Fruit fly (Drosophila melanogaster) whole organism, embryonic: ENCODE measurements around the gene Nab2.

Experiments
- Atf3 ChIP-seq: fragments of 200-800 bp; sonication (Bioruptor generic); optimal IDR thresholded peaks from 3 replicates; lab custom pipeline; 2016; ENCODE audit warnings: missing biosample characterization, missing genetic modification characterization
- CG11560 ChIP-seq: fragments of 200-800 bp; sonication (Bioruptor generic); IDR thresholded peaks from 3 replicates; pipeline ENCODE4 v1.3.6; 2022; ENCODE audit warnings: missing biosample characterization, missing genetic modification characterization
- CG11695 ChIP-seq: fragments of 200-800 bp; sonication (Bioruptor generic); IDR thresholded peaks from 3 replicates; pipeline ENCODE4 v1.3.6; 2022; ENCODE audit warnings: missing biosample characterization, missing genetic modification characterization
- CG12236 ChIP-seq: fragments of 200-800 bp; sonication (Bioruptor generic); optimal IDR thresholded peaks from 2 replicates; lab custom pipeline; 2016; ENCODE audit warnings: missing biosample characterization, missing genetic modification characterization
- CG12299 ChIP-seq: fragments of 200-800 bp; sonication (Bioruptor generic); optimal IDR thresholded peaks from 2 replicates; lab custom pipeline; 2018; ENCODE audit warnings: missing biosample characterization, mild to moderate bottlenecking, missing genetic modification characterization
- CG12744 ChIP-seq: fragments of 200-800 bp; sonication (Bioruptor generic); optimal IDR thresholded peaks from 2 replicates; lab custom pipeline; 2016; ENCODE audit warnings: missing biosample characterization, missing genetic modification characterization
- CG13424 ChIP-seq: fragments of 200-800 bp; sonication (Bioruptor generic); optimal IDR thresholded peaks from 2 replicates; lab custom pipeline; 2019; ENCODE audit warnings: missing biosample characterization, mild to moderate bottlenecking, missing genetic modification characterization, moderate library complexity
- CG14441 ChIP-seq: fragments of 200-800 bp; sonication (Bioruptor generic); IDR thresholded peaks from 2 replicates; pipeline ENCODE4 v1.3.6; 2022; ENCODE audit warnings: missing biosample characterization, missing genetic modification characterization
- CG15479 ChIP-seq: fragments of 200-800 bp; sonication (Bioruptor generic); optimal IDR thresholded peaks from 3 replicates; lab custom pipeline; 2019; ENCODE audit warnings: missing biosample characterization, mild to moderate bottlenecking, missing genetic modification characterization, moderate library complexity
- CG2199 ChIP-seq: fragments of 200-800 bp; sonication (Bioruptor generic); IDR thresholded peaks from 3 replicates; pipeline ENCODE4 v1.3.6; 2022; ENCODE audit warnings: missing biosample characterization, missing genetic modification characterization
- CG2678 ChIP-seq: fragments of 200-800 bp; sonication (Bioruptor generic); optimal IDR thresholded peaks from 3 replicates; lab custom pipeline; 2019; ENCODE audit warnings: missing biosample characterization, mild to moderate bottlenecking, missing genetic modification characterization, moderate library complexity
- CG34376 ChIP-seq: fragments of 200-800 bp; sonication (Bioruptor generic); optimal IDR thresholded peaks from 2 replicates; lab custom pipeline; 2018; ENCODE audit warnings: missing biosample characterization, mild to moderate bottlenecking, missing genetic modification characterization
- CG3995 ChIP-seq: fragments of 200-800 bp; sonication (Bioruptor generic); optimal IDR thresholded peaks from 3 replicates; lab custom pipeline; 2016; ENCODE audit warnings: missing biosample characterization, missing genetic modification characterization
- CG5245 ChIP-seq: fragments of 200-800 bp; sonication (Bioruptor generic); optimal IDR thresholded peaks from 3 replicates; lab custom pipeline; 2016; ENCODE audit warnings: missing biosample characterization, missing genetic modification characterization
- CG7745 ChIP-seq: fragments of 200-800 bp; sonication (Bioruptor generic); optimal IDR thresholded peaks from 2 replicates; lab custom pipeline; 2018; ENCODE audit warnings: missing biosample characterization, mild to moderate bottlenecking, missing genetic modification characterization, moderate library complexity
- CG7839 ChIP-seq: fragments of 200-800 bp; sonication (Bioruptor generic); optimal IDR thresholded peaks from 3 replicates; lab custom pipeline; 2018; ENCODE audit warnings: missing biosample characterization, mild to moderate bottlenecking, missing genetic modification characterization, moderate library complexity
- CG8290 ChIP-seq, 3 experiments: fragments of 200-800 bp; sonication (Bioruptor generic); optimal IDR thresholded peaks; 2 replicates each; lab custom pipeline; 2016 to 2019; ENCODE audit warnings: missing biosample characterization in 3 of 3, missing genetic modification characterization in 3 of 3, mild to moderate bottlenecking in 2 of 3, moderate library complexity in 1 of 3
- CG8765 ChIP-seq: fragments of 200-800 bp; sonication (Bioruptor generic); IDR thresholded peaks from 2 replicates; pipeline ENCODE4 v1.3.6; 2022; ENCODE audit warnings: missing biosample characterization, missing genetic modification characterization
- CG9876 ChIP-seq: fragments of 200-800 bp; sonication (Bioruptor generic); optimal IDR thresholded peaks from 2 replicates; lab custom pipeline; 2016; ENCODE audit warnings: missing biosample characterization, missing genetic modification characterization
- D ChIP-seq, 2 experiments: fragments of 200-800 bp in 1 of 2; fragments of >200 bp in 1 of 2; sonication (Bioruptor generic) in 1 of 2; optimal IDR thresholded peaks; 2 replicates in 1 of 2; 3 replicates in 1 of 2; lab custom pipeline; 2017; ENCODE audit warnings: mild to moderate bottlenecking in 1 of 2, missing biosample characterization in 1 of 2, missing genetic modification characterization in 1 of 2, missing genetic modification reagents in 1 of 2
- Deaf1 ChIP-seq: fragments of 200-800 bp; optimal IDR thresholded peaks from 3 replicates; lab custom pipeline; 2019; ENCODE audit warnings: missing biosample characterization, mild to moderate bottlenecking, missing genetic modification characterization, moderate library complexity
- Drgx ChIP-seq: fragments of 200-800 bp; sonication (Bioruptor generic); IDR thresholded peaks from 2 replicates; pipeline ENCODE4 v1.3.6; 2022; ENCODE audit warnings: missing biosample characterization, missing genetic modification characterization
- HLHmδ ChIP-seq: fragments of 200-800 bp; sonication (Bioruptor generic); optimal IDR thresholded peaks from 2 replicates; lab custom pipeline; 2018; ENCODE audit warnings: missing biosample characterization, mild to moderate bottlenecking, missing genetic modification characterization, moderate library complexity
- Hey ChIP-seq: fragments of 200-800 bp; sonication (Bioruptor generic); optimal IDR thresholded peaks from 3 replicates; lab custom pipeline; 2018; ENCODE audit warnings: missing biosample characterization, mild to moderate bottlenecking, missing genetic modification characterization
- Hmr ChIP-seq: fragments of 200-800 bp; sonication (Bioruptor generic); optimal IDR thresholded peaks from 3 replicates; lab custom pipeline; 2017; ENCODE audit warnings: mild to moderate bottlenecking, missing biosample characterization, missing genetic modification reagents, missing genetic modification characterization
- MESR4 ChIP-seq: fragments of 200-800 bp; sonication (Bioruptor generic); optimal IDR thresholded peaks from 2 replicates; lab custom pipeline; 2018; ENCODE audit warnings: missing biosample characterization, mild to moderate bottlenecking, missing genetic modification characterization, moderate library complexity
- Med ChIP-seq: fragments of 200-800 bp; sonication (Bioruptor generic); peaks from one replicate; lab custom pipeline; 2016; ENCODE audit warnings: missing biosample characterization, missing genetic modification characterization, mild to moderate bottlenecking, inconsistent platforms, moderate library complexity
- Side ChIP-seq: fragments of 200-800 bp; sonication (Bioruptor generic); optimal IDR thresholded peaks from 2 replicates; lab custom pipeline; 2016; ENCODE audit warnings: missing biosample characterization, missing genetic modification characterization
- Sry-β ChIP-seq: fragments of 200-800 bp; sonication (Bioruptor generic); optimal IDR thresholded peaks from 2 replicates; lab custom pipeline; 2018; ENCODE audit warnings: missing biosample characterization, mild to moderate bottlenecking, missing genetic modification characterization, moderate library complexity
- Xbp1 ChIP-seq: fragments of 200-800 bp; sonication (Bioruptor generic); optimal IDR thresholded peaks from 3 replicates; lab custom pipeline; 2016; ENCODE audit warnings: missing biosample characterization, mild to moderate bottlenecking, missing genetic modification characterization
- amos ChIP-seq: fragments of 200-800 bp; sonication (Bioruptor generic); IDR thresholded peaks from 2 replicates; pipeline ENCODE4 v1.3.6; 2022; ENCODE audit warnings: missing biosample characterization, missing genetic modification characterization; ENCODE audit not compliant: partially characterized antibody
- bab2 ChIP-seq: fragments of 200-800 bp; sonication (Bioruptor generic); optimal IDR thresholded peaks from 2 replicates; lab custom pipeline; 2016; ENCODE audit warnings: missing biosample characterization, missing genetic modification characterization
- bowl ChIP-seq: fragments of 200-800 bp; sonication (Bioruptor generic); IDR thresholded peaks from 2 replicates; pipeline ENCODE4 v1.3.6; 2022; ENCODE audit warnings: missing biosample characterization, missing genetic modification characterization
- exex ChIP-seq: fragments of 200-800 bp; sonication (Bioruptor generic); optimal IDR thresholded peaks from 4 replicates; lab custom pipeline; 2018; ENCODE audit warnings: missing biosample characterization, mild to moderate bottlenecking, missing genetic modification characterization, moderate library complexity
- fd3F ChIP-seq: fragments of 200-800 bp; sonication (Bioruptor generic); optimal IDR thresholded peaks from 2 replicates; lab custom pipeline; 2018; ENCODE audit warnings: missing biosample characterization, mild to moderate bottlenecking, missing genetic modification characterization, moderate library complexity
- fd64A ChIP-seq: fragments of 200-800 bp; sonication (Bioruptor generic); optimal IDR thresholded peaks from 3 replicates; lab custom pipeline; 2018; ENCODE audit warnings: missing biosample characterization, mild to moderate bottlenecking, missing genetic modification characterization
- fd96Cb ChIP-seq: fragments of 200-800 bp; sonication (Bioruptor generic); optimal IDR thresholded peaks from 2 replicates; lab custom pipeline; 2018; ENCODE audit warnings: missing biosample characterization, mild to moderate bottlenecking, missing genetic modification characterization, moderate library complexity
- h ChIP-seq: fragments of >200 bp; optimal IDR thresholded peaks from 2 replicates; lab custom pipeline; 2017
- kay ChIP-seq: fragments of 200-800 bp; sonication (Bioruptor generic); optimal IDR thresholded peaks from 2 replicates; lab custom pipeline; 2016; ENCODE audit warnings: missing biosample characterization, missing genetic modification characterization
- knrl ChIP-seq: fragments of 200-800 bp; sonication (Bioruptor generic); IDR thresholded peaks from 3 replicates; pipeline ENCODE4 v1.3.6; 2022; ENCODE audit warnings: missing biosample characterization, missing genetic modification characterization; ENCODE audit not compliant: partially characterized antibody
- lola ChIP-seq, 3 experiments: fragments of >200 bp in 2 of 3; fragments of 200-800 bp in 1 of 3; sonication (Bioruptor generic) in 1 of 3; optimal IDR thresholded peaks; 2 replicates each; lab custom pipeline; 2017 to 2019; ENCODE audit warnings: missing biosample characterization in 3 of 3, missing genetic modification characterization in 3 of 3, mild to moderate bottlenecking in 1 of 3, moderate library complexity in 1 of 3
- nom ChIP-seq: fragments of 200-800 bp; sonication (Bioruptor generic); optimal IDR thresholded peaks from 2 replicates; lab custom pipeline; 2017; ENCODE audit warnings: missing biosample characterization, missing genetic modification characterization, mild to moderate bottlenecking, moderate library complexity, missing genetic modification reagents
- onecut ChIP-seq: fragments of 200-800 bp; sonication (Bioruptor generic); IDR thresholded peaks from 2 replicates; pipeline ENCODE4 v1.3.6; 2022; ENCODE audit warnings: missing biosample characterization, missing genetic modification characterization
- schlank ChIP-seq: fragments of 200-800 bp; sonication (Bioruptor generic); optimal IDR thresholded peaks from 2 replicates; lab custom pipeline; 2018; ENCODE audit warnings: missing biosample characterization, mild to moderate bottlenecking, missing genetic modification characterization
- sim ChIP-seq: fragments of 200-800 bp; sonication (Bioruptor generic); IDR thresholded peaks from 2 replicates; pipeline ENCODE4 v1.3.6; 2022; ENCODE audit warnings: missing biosample characterization, missing genetic modification characterization
- stwl ChIP-seq: fragments of 200-800 bp; sonication (Bioruptor generic); optimal IDR thresholded peaks from 3 replicates; lab custom pipeline; 2018; ENCODE audit warnings: missing biosample characterization, mild to moderate bottlenecking, missing genetic modification characterization, moderate library complexity
- sug ChIP-seq: fragments of 200-800 bp; optimal IDR thresholded peaks from 2 replicates; lab custom pipeline; 2019; ENCODE audit warnings: missing biosample characterization, mild to moderate bottlenecking, missing genetic modification characterization, moderate library complexity

Nab2 gene

dm6 chr3R:24295556-24296465 is 22.4 kb downstream of the Nab2 start (continued):
- TF ChIP-seq schlank (tag; lab: Kevin White, UChicago) (peak; percentile 66), Hey (tag; lab: Kevin White, UChicago) (peak; percentile 23), Xbp1 (GFP tag; lab: Kevin White, UChicago) (peak; percentile 80), CG11695 (GFP tag; lab: Robert Waterston, UW) (peak; percentile 81; the same call in 2 of the 3 replicates), bab2 (GFP tag; lab: Kevin White, UChicago) (peak; percentile 59), CG13424 (peak; percentile 83), CG34376 (GFP tag; lab: Kevin White, UChicago) (no peak), CG12236 (GFP tag; lab: Kevin White, UChicago) (peak; percentile 22), fd64A (GFP tag; lab: Kevin White, UChicago) (no peak), CG8765 (GFP tag; lab: Robert Waterston, UW) (peak; percentile 79), CG7745 (tag; lab: Kevin White, UChicago) (no peak), Atf3 (GFP tag; lab: Kevin White, UChicago) (peak; percentile 64), onecut (peak; percentile 73), Hmr (GFP tag; lab: Kevin White, UChicago) (peak; percentile 78), sim (no peak), CG15479 (GFP tag; lab: Kevin White, UChicago) (no peak), Med (GFP tag; lab: Kevin White, UChicago) (peak; percentile 96), CG5245 (peak; percentile 66), sug (tag; lab: Kevin White, UChicago) (peak; percentile 60), HLHmδ (GFP tag; lab: Kevin White, UChicago) (no peak), fd96Cb (peak; percentile 67), CG12299 (tag; lab: Kevin White, UChicago) (peak; percentile 65), Drgx (peak; percentile 94), stwl (peak; percentile 17), h (lab: Kevin White, UChicago) (no peak), kay (GFP tag; lab: Kevin White, UChicago) (peak; percentile 64), CG7839 (tag; lab: Kevin White, UChicago) (peak; percentile 87), Side (GFP tag; lab: Kevin White, UChicago) (peak; percentile 58), lola (GFP tag; optimal IDR thresholded peaks at IDR 0.05; lab: Kevin White, UChicago) (peak in 1 of 3 experiments; percentile 78), CG12744 (GFP tag; lab: Kevin White, UChicago) (peak; percentile 76), CG9876 (GFP tag; lab: Kevin White, UChicago) (no peak), CG14441 (peak; percentile 89), Deaf1 (tag; lab: Kevin White, UChicago) (peak; percentile 38), fd3F (GFP tag; lab: Kevin White, UChicago) (peak; percentile 79), amos (no peak), exex (tag; lab: Kevin White, UChicago) (no peak), D (optimal IDR thresholded peaks at IDR 0.05; lab: Kevin White, UChicago) (no peak), D (GFP tag; optimal IDR thresholded peaks at IDR 0.05; lab: Kevin White, UChicago) (peak; percentile 45), bowl (GFP tag; lab: Robert Waterston, UW) (peak; percentile 72; the same call in 1 of the 2 replicates), Sry-β (GFP tag; lab: Kevin White, UChicago) (no peak), CG11560 (tag; lab: Robert Waterston, UW) (0 out of 3 replicates have a peak, but pooled peaks have one; percentile 52), MESR4 (GFP tag; lab: Kevin White, UChicago) (peak; percentile 4), nom (GFP tag; lab: Kevin White, UChicago) (peak; percentile 91), CG3995 (no peak), knrl (GFP tag; lab: Robert Waterston, UW) (no peak), CG8290 (GFP tag; optimal IDR thresholded peaks at IDR 0.05; lab: Kevin White, UChicago) (peak; percentile 56), CG8290 (tag; optimal IDR thresholded peaks at IDR 0.05; lab: Kevin White, UChicago) (peak in 1 of 2 experiments; percentile 95), CG2199 (GFP tag; lab: Robert Waterston, UW) (no peak), CG2678 (tag; lab: Kevin White, UChicago) (no peak)
